Worm (Caenorhabditis elegans) whole organism, L1 larva: ENCODE data around the gene ZK470.14.

ENCODE experiments used
- F16B12.6 ChIP-seq: fragments of 150-350 bp; optimal IDR thresholded peaks from 2 replicates; lab custom pipeline; 2014; ENCODE audit warnings: missing biosample characterization, missing genetic modification characterization
- Y116A8C.19 ChIP-seq: sonication (generic microtip); optimal IDR thresholded peaks from 2 replicates; lab custom pipeline; 2016; ENCODE audit warnings: missing compliant biosample characterization, missing genetic modification characterization, borderline replicate concordance
- aha-1 ChIP-seq: fragments of 150-350 bp; optimal IDR thresholded peaks from 2 replicates; lab custom pipeline; 2014; ENCODE audit warnings: missing biosample characterization, missing genetic modification characterization
- ama-1 ChIP-seq: fragments of 150-350 bp; optimal IDR thresholded peaks from 2 replicates; lab custom pipeline; 2014
- ceh-82 ChIP-seq, 3 experiments: fragments of 150-350 bp in 1 of 3; sonication (generic microtip) in 2 of 3; optimal IDR thresholded peaks; 2 replicates each; lab custom pipeline; 2014 to 2017; ENCODE audit warnings: missing biosample characterization in 3 of 3, missing genetic modification characterization in 3 of 3
- ceh-90 ChIP-seq: sonication (generic microtip); optimal IDR thresholded peaks from 2 replicates; lab custom pipeline; 2016; ENCODE audit warnings: missing genetic modification characterization, missing compliant biosample characterization
- egl-13 ChIP-seq: sonication (generic microtip); optimal IDR thresholded peaks from 2 replicates; lab custom pipeline; 2016; ENCODE audit warnings: missing genotype, missing genetic modification reagents, missing genetic modification characterization, missing compliant biosample characterization
- hlh-4 ChIP-seq: sonication (generic microtip); optimal IDR thresholded peaks from 2 replicates; lab custom pipeline; 2016; ENCODE audit warnings: mild to moderate bottlenecking, missing genetic modification characterization, missing compliant biosample characterization
- lin-13 ChIP-seq: fragments of 150-350 bp; optimal IDR thresholded peaks from 2 replicates; lab custom pipeline; 2014; ENCODE audit warnings: missing biosample characterization, missing genetic modification reagents, missing genetic modification characterization
- lin-15B ChIP-seq: fragments of 150-350 bp; sonication (generic microtip); optimal IDR thresholded peaks from 3 replicates; lab custom pipeline; 2014; ENCODE audit warnings: missing biosample characterization, missing genetic modification characterization
- nhr-28 ChIP-seq: fragments of 150-350 bp; optimal IDR thresholded peaks from 2 replicates; lab custom pipeline; 2014; ENCODE audit warnings: missing biosample characterization, missing genetic modification characterization
- skn-1 ChIP-seq: fragments of 150-350 bp; optimal IDR thresholded peaks from 2 replicates; lab custom pipeline; 2014; ENCODE audit warnings: missing biosample characterization, missing genetic modification characterization

DNA sequence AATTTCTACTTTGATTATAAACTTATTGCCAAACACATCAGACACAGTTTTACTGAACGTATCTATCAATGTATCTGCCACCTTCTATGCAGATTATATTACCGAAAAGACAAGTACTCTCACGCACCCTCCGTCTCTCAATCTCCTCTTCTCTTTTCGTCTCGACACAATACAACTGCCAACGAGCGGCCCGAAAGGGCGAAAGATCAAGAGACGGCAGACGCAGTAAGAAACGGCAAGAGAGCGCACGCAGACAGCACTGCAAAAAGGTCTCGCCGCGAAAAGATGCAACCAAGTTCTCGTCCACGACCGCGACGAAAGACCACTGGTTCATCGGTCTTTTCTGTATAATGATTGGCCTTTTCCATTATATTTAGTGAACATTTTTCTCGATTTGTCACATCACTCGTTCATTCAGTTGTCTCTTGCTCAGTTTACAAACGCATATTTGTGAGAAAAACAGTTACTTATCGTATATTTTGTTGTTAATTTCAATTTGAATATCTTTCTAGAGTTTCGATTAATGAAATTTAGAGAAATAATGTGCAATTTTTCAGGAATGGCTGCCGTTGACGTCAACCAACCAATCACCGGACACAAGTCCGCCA lies 23.4 kb downstream of the ZK470.14 start, which contains the start of gene vha-12:
- peak; percentile 75 for TF ChIP-seq egl-13 (tag; lab: Kevin White, UChicago)
- no peak for TF ChIP-seq ceh-90
- TF ChIP-seq F16B12.6 (tag; lab: Kevin White, UChicago) = peak; percentile 31
- peak; percentile 87 for TF ChIP-seq skn-1
- TF ChIP-seq aha-1 (tag; lab: Kevin White, UChicago) = no peak
- no peak for TF ChIP-seq nhr-28 (tag; lab: Kevin White, UChicago)
- TF ChIP-seq lin-15B = peak; percentile 51
- peak; percentile 44 for TF ChIP-seq ama-1
- peak; percentile 81 to 96 (median 94) for TF ChIP-seq ceh-82 (tag; optimal IDR thresholded peaks at IDR 0.05; lab: Kevin White, UChicago)
- peak; percentile 78 for TF ChIP-seq lin-13 (GFP tag; lab: Kevin White, UChicago)
- no peak for TF ChIP-seq hlh-4 (tag; lab: Kevin White, UChicago)
- TF ChIP-seq Y116A8C.19 (tag; lab: Kevin White, UChicago) = no peak
